Fruit fly (Drosophila melanogaster) whole organism, embryonic: Measurements from ENCODE around the gene CG15461.
A peak's percentile ranks its signal among the peaks of the same experiment; 100 is the strongest.

ENCODE experiments used
- Awh ChIP-seq: fragments of 200-800 bp; sonication (Bioruptor generic); IDR thresholded peaks from 2 replicates; pipeline ENCODE4, ENCODE4 v1.3.6; 2022; ENCODE audit warnings: missing biosample characterization, missing genetic modification characterization
- Bteb2 ChIP-seq: fragments of 200-800 bp; sonication (Bioruptor generic); optimal IDR thresholded peaks from 2 replicates; lab custom pipeline; 2016; ENCODE audit warnings: missing biosample characterization, missing genetic modification characterization
- CG10147 ChIP-seq: fragments of 200-800 bp; sonication (Bioruptor generic); optimal IDR thresholded peaks from 2 replicates; lab custom pipeline; 2019; ENCODE audit warnings: missing biosample characterization, mild to moderate bottlenecking, missing genetic modification characterization, moderate library complexity
- CG10366 ChIP-seq: fragments of 200-800 bp; sonication (Bioruptor generic); IDR thresholded peaks from 2 replicates; pipeline ENCODE4 v1.3.6; 2022; ENCODE audit warnings: missing biosample characterization, missing genetic modification characterization
- CG11504 ChIP-seq: fragments of 200-800 bp; sonication (Bioruptor generic); optimal IDR thresholded peaks from 3 replicates; lab custom pipeline; 2019; ENCODE audit warnings: missing biosample characterization, mild to moderate bottlenecking, missing genetic modification characterization, moderate library complexity
- CG13296 ChIP-seq: fragments of 200-800 bp; sonication (Bioruptor generic); optimal IDR thresholded peaks from 3 replicates; lab custom pipeline; 2018; ENCODE audit warnings: missing biosample characterization, mild to moderate bottlenecking, missing genetic modification characterization
- CG14710 ChIP-seq: fragments of 200-800 bp; sonication (Bioruptor generic); optimal IDR thresholded peaks from 3 replicates; lab custom pipeline; 2019; ENCODE audit warnings: missing biosample characterization, mild to moderate bottlenecking, missing genetic modification characterization, moderate library complexity
- CG17568 ChIP-seq: fragments of 200-800 bp; sonication (Bioruptor generic); optimal IDR thresholded peaks from 2 replicates; lab custom pipeline; 2018; ENCODE audit warnings: missing biosample characterization, mild to moderate bottlenecking, missing genetic modification characterization, moderate library complexity
- CG17829 ChIP-seq: fragments of 200-800 bp; optimal IDR thresholded peaks from 2 replicates; lab custom pipeline; 2019; ENCODE audit warnings: missing biosample characterization, mild to moderate bottlenecking, missing genetic modification characterization, moderate library complexity
- CG18262 ChIP-seq: fragments of 200-800 bp; optimal IDR thresholded peaks from 3 replicates; lab custom pipeline; 2019; ENCODE audit warnings: missing biosample characterization, mild to moderate bottlenecking, missing genetic modification characterization, moderate library complexity
- CG18599 ChIP-seq: fragments of 200-800 bp; sonication (Bioruptor generic); optimal IDR thresholded peaks from 3 replicates; lab custom pipeline; 2017; ENCODE audit warnings: missing biosample characterization, missing genetic modification characterization, mild to moderate bottlenecking, moderate library complexity, missing genetic modification reagents
- CG2120 ChIP-seq: fragments of 200-800 bp; sonication (Bioruptor generic); optimal IDR thresholded peaks from 3 replicates; lab custom pipeline; 2016; ENCODE audit warnings: missing biosample characterization, missing genetic modification characterization
- CG2199 ChIP-seq: fragments of 200-800 bp; sonication (Bioruptor generic); IDR thresholded peaks from 3 replicates; pipeline ENCODE4 v1.3.6; 2022; ENCODE audit warnings: missing biosample characterization, missing genetic modification characterization
- CG2202 ChIP-seq: fragments of 200-800 bp; sonication (Bioruptor generic); optimal IDR thresholded peaks from 2 replicates; lab custom pipeline; 2018; ENCODE audit warnings: missing biosample characterization, mild to moderate bottlenecking, missing genetic modification characterization
- CG2889 ChIP-seq: fragments of 200-800 bp; sonication (Bioruptor generic); IDR thresholded peaks from 3 replicates; pipeline ENCODE4 v1.3.6; 2022; ENCODE audit warnings: missing biosample characterization, missing genetic modification characterization
- CG32532 ChIP-seq: fragments of 200-800 bp; sonication (Bioruptor generic); IDR thresholded peaks from 2 replicates; pipeline ENCODE4 v1.3.6; 2022; ENCODE audit warnings: missing biosample characterization, missing genetic modification characterization
- CG32767 ChIP-seq: fragments of 200-800 bp; sonication (Bioruptor generic); IDR thresholded peaks from 2 replicates; pipeline ENCODE4 v1.3.6; 2022; ENCODE audit warnings: missing biosample characterization, missing genetic modification characterization
- CG4424 ChIP-seq: fragments of 200-800 bp; sonication (Bioruptor generic); optimal IDR thresholded peaks from 3 replicates; lab custom pipeline; 2016; ENCODE audit warnings: missing biosample characterization, missing genetic modification characterization
- CG5245 ChIP-seq: fragments of 200-800 bp; sonication (Bioruptor generic); optimal IDR thresholded peaks from 3 replicates; lab custom pipeline; 2016; ENCODE audit warnings: missing biosample characterization, missing genetic modification characterization
- CG5953 ChIP-seq: fragments of 200-800 bp; sonication (Bioruptor generic); IDR thresholded peaks from 2 replicates; pipeline ENCODE4 v1.3.6; 2022; ENCODE audit warnings: missing biosample characterization, missing genetic modification characterization
- Dfd ChIP-seq, 2 experiments: fragments of >200 bp; optimal IDR thresholded peaks; 2 replicates each; lab custom pipeline; 2017; ENCODE audit warnings: missing biosample characterization in 2 of 2, missing genetic modification characterization in 2 of 2
- Ets97D ChIP-seq: fragments of 200-800 bp; sonication (Bioruptor generic); optimal IDR thresholded peaks from 3 replicates; lab custom pipeline; 2016; ENCODE audit warnings: missing biosample characterization, missing genetic modification characterization
- MESR4 ChIP-seq: fragments of 200-800 bp; sonication (Bioruptor generic); optimal IDR thresholded peaks from 2 replicates; lab custom pipeline; 2018; ENCODE audit warnings: missing biosample characterization, mild to moderate bottlenecking, missing genetic modification characterization, moderate library complexity
- Meics ChIP-seq: fragments of 200-800 bp; sonication (Bioruptor generic); optimal IDR thresholded peaks from 2 replicates; lab custom pipeline; 2017; ENCODE audit warnings: missing biosample characterization, mild to moderate bottlenecking, missing genetic modification characterization
- Ravus ChIP-seq: fragments of 200-800 bp; sonication (Bioruptor generic); IDR thresholded peaks from 2 replicates; pipeline ENCODE4 v1.3.6; 2022; ENCODE audit warnings: missing biosample characterization, missing genetic modification characterization
- Spps ChIP-seq: fragments of 200-800 bp; sonication (Bioruptor generic); optimal IDR thresholded peaks from 2 replicates; lab custom pipeline; 2018; ENCODE audit warnings: missing biosample characterization, mild to moderate bottlenecking, missing genetic modification characterization
- Sry-β ChIP-seq: fragments of 200-800 bp; sonication (Bioruptor generic); optimal IDR thresholded peaks from 2 replicates; lab custom pipeline; 2018; ENCODE audit warnings: missing biosample characterization, mild to moderate bottlenecking, missing genetic modification characterization, moderate library complexity
- Xbp1 ChIP-seq: fragments of 200-800 bp; sonication (Bioruptor generic); optimal IDR thresholded peaks from 3 replicates; lab custom pipeline; 2016; ENCODE audit warnings: missing biosample characterization, mild to moderate bottlenecking, missing genetic modification characterization
- bbx ChIP-seq: fragments of 200-800 bp; sonication (Bioruptor generic); IDR thresholded peaks from 2 replicates; pipeline ENCODE4 v1.3.6; 2022; ENCODE audit warnings: missing biosample characterization, missing genetic modification characterization; ENCODE audit not compliant: partially characterized antibody
- bsh ChIP-seq, 2 experiments: fragments of 200-800 bp; sonication (Bioruptor generic); optimal IDR thresholded peaks; 2 replicates each; lab custom pipeline; 2017 to 2018; ENCODE audit warnings: mild to moderate bottlenecking in 2 of 2, missing biosample characterization in 2 of 2, missing genetic modification characterization in 2 of 2, moderate library complexity in 1 of 2
- caup ChIP-seq: fragments of 200-800 bp; sonication (Bioruptor generic); optimal IDR thresholded peaks from 3 replicates; lab custom pipeline; 2017; ENCODE audit warnings: missing biosample characterization, mild to moderate bottlenecking, missing genetic modification characterization, moderate library complexity; ENCODE audit not compliant: severe bottlenecking
- ewg ChIP-seq: fragments of 200-800 bp; sonication (Bioruptor generic); optimal IDR thresholded peaks from 3 replicates; lab custom pipeline; 2017; ENCODE audit warnings: mild to moderate bottlenecking, missing biosample characterization, missing genetic modification reagents, missing genetic modification characterization
- eyg ChIP-seq: fragments of 200-800 bp; sonication (Bioruptor generic); optimal IDR thresholded peaks from 3 replicates; lab custom pipeline; 2016; ENCODE audit warnings: missing biosample characterization, missing genetic modification characterization
- fu2 ChIP-seq: fragments of 200-800 bp; sonication (Bioruptor generic); optimal IDR thresholded peaks from 2 replicates; lab custom pipeline; 2016; ENCODE audit warnings: missing biosample characterization, missing genetic modification characterization
- grn ChIP-seq: fragments of 200-800 bp; sonication (Bioruptor generic); optimal IDR thresholded peaks from 3 replicates; lab custom pipeline; 2017; ENCODE audit warnings: missing biosample characterization, missing genetic modification characterization
- gro ChIP-seq: fragments of 200-800 bp; sonication (Bioruptor generic); optimal IDR thresholded peaks from 2 replicates; lab custom pipeline; 2016; ENCODE audit warnings: missing biosample characterization, missing genetic modification characterization
- ind ChIP-seq: fragments of 200-800 bp; sonication (Bioruptor generic); optimal IDR thresholded peaks from 3 replicates; lab custom pipeline; 2016; ENCODE audit warnings: missing biosample characterization, missing genetic modification characterization
- oc ChIP-seq: fragments of 200-800 bp; sonication (Bioruptor generic); optimal IDR thresholded peaks from 2 replicates; lab custom pipeline; 2018; ENCODE audit warnings: missing biosample characterization, mild to moderate bottlenecking, missing genetic modification characterization, moderate library complexity
- pho ChIP-seq: fragments of 200-800 bp; sonication (Bioruptor generic); optimal IDR thresholded peaks from 2 replicates; lab custom pipeline; 2016; ENCODE audit warnings: missing biosample characterization, missing genetic modification characterization
- pros ChIP-seq: fragments of 200-800 bp; sonication (Bioruptor generic); optimal IDR thresholded peaks from 3 replicates; lab custom pipeline; 2019; ENCODE audit warnings: missing biosample characterization, mild to moderate bottlenecking, missing genetic modification characterization, moderate library complexity
- repo ChIP-seq: fragments of 200-800 bp; sonication (Bioruptor generic); optimal IDR thresholded peaks from 2 replicates; lab custom pipeline; 2016; ENCODE audit warnings: missing biosample characterization, missing genetic modification characterization
- row ChIP-seq: fragments of 200-800 bp; sonication (Bioruptor generic); IDR thresholded peaks from 3 replicates; pipeline ENCODE4 v1.3.6; 2022; ENCODE audit warnings: missing biosample characterization, missing genetic modification characterization
- slp2 ChIP-seq: fragments of 200-800 bp; sonication (Bioruptor generic); optimal IDR thresholded peaks from 2 replicates; lab custom pipeline; 2016; ENCODE audit warnings: missing biosample characterization, missing genetic modification characterization
- zen ChIP-seq: fragments of 200-800 bp; sonication (Bioruptor generic); optimal IDR thresholded peaks from 3 replicates; lab custom pipeline; 2018; ENCODE audit warnings: missing biosample characterization, mild to moderate bottlenecking, missing genetic modification characterization, moderate library complexity

The CG15461 gene

DNA sequence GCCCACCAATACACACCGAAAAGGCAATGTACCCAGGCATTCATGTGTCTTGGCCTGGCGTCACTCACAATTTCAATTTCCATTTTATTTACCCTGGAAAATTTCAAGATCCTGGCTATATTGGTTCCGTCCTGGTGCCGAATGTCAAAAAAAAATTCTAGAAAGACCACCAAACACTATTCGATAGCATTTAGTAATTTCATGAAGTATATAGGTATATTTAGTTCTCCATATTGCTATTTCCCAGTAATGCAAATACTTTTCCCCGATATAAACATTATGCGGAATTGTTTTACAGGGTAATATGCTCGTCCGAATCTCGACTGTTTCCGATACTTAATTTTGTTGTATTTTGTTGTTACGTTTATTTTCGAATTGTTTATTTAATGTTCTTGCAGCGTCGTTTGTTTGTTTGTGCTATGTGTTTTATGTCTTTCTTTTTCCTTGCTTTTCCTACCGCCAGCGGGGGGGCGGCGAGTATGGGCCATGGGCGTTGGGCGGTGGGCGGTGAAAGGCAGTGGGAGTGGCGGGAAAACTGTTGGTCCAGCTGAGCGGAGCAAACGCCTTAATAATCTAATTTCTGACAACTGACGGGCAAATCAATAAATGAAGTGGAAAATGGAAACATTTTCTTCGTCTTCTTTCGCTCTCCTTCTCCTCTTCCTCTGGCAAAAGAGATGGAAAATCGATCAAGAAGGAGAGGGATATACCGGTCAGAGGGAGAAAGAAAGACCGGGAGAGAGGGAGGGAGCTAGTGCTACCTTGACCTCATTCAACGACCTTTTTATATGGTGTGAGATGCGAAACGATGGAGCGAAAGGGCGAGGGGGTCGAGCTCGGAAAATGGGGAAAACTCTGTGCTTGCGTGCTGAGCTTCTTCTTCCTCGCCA, 10.0 kb downstream of the CG15461 start (continued):
- TF ChIP-seq CG5245 (peak; percentile 39), CG5953 (no peak), CG2120 (peak; percentile 73), Meics (peak; percentile 57), CG2199 (GFP tag; lab: Robert Waterston, UW) (no peak), Ravus (GFP tag; lab: Robert Waterston, UW) (no peak; the same call in 1 of the 2 replicates), ind (GFP tag; lab: Kevin White, UChicago) (peak; percentile 57), CG11504 (tag; lab: Kevin White, UChicago) (peak; percentile 76), caup (peak; percentile 51), pho (GFP tag; lab: Kevin White, UChicago) (peak; percentile 44), gro (peak; percentile 2), CG17568 (GFP tag; lab: Kevin White, UChicago) (peak; percentile 14), Spps (tag; lab: Kevin White, UChicago) (peak; percentile 6), fu2 (peak; percentile 28), CG4424 (GFP tag; lab: Kevin White, UChicago) (peak; percentile 68), CG2889 (GFP tag; lab: Robert Waterston, UW) (no peak), CG32532 (GFP tag; lab: Robert Waterston, UW) (peak; percentile 35; the same call in 1 of the 2 replicates), zen (tag; lab: Kevin White, UChicago) (peak; percentile 10), Dfd (GFP tag; optimal IDR thresholded peaks at IDR 0.05; lab: Kevin White, UChicago) (peak in 1 of 2 experiments; percentile 18), row (GFP tag; lab: Robert Waterston, UW) (peak; percentile 92), bbx (GFP tag; lab: Robert Waterston, UW) (no peak), MESR4 (GFP tag; lab: Kevin White, UChicago) (no peak), Xbp1 (GFP tag; lab: Kevin White, UChicago) (peak; percentile 72), slp2 (GFP tag; lab: Kevin White, UChicago) (peak; percentile 18), eyg (GFP tag; lab: Kevin White, UChicago) (peak; percentile 12), bsh (GFP tag; optimal IDR thresholded peaks at IDR 0.05; lab: Kevin White, UChicago) (peak in 1 of 2 experiments; percentile 70), CG32767 (GFP tag; lab: Robert Waterston, UW) (no peak), CG17829 (tag; lab: Kevin White, UChicago) (peak; percentile 47), CG13296 (peak; percentile 20), CG2202 (tag; lab: Kevin White, UChicago) (peak; percentile 34), CG18599 (GFP tag; lab: Kevin White, UChicago) (peak; percentile 61), ewg (GFP tag; lab: Kevin White, UChicago) (peak; percentile 49), CG10366 (GFP tag; lab: Robert Waterston, UW) (peak; percentile 51; the same call in 1 of the 2 replicates)

DNA sequence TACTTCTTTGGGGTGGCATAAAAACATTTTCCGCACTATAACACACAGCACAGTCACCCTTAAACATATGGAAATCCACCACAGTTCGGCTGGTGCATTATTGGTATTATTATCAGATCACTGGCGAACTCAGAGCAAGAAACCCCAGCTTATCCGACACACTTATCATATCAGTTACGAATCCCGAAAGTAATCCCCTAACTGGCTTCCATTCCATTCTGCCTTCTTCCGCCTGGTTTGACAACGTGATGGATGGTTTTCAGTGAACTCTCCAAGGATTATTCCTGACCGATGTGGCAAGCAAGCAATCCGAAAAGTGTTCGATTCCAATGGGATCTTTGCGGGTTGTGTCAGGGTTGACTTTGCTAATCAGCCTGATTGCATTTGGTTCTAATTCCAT, 13.0 kb downstream of the CG15461 start:
- no peak for TF ChIP-seq CG10147 (GFP tag; lab: Kevin White, UChicago)
- 0 out of 3 replicates have a peak, but pooled peaks have one; percentile 57 for TF ChIP-seq CG2199 (GFP tag; lab: Robert Waterston, UW)
- no peak for TF ChIP-seq repo (GFP tag; lab: Kevin White, UChicago)
- TF ChIP-seq Awh, result no peak
- no peak for TF ChIP-seq CG14710 (tag; lab: Kevin White, UChicago)
- no peak for TF ChIP-seq Sry-β
- peak; percentile 7 for TF ChIP-seq grn (GFP tag; lab: Kevin White, UChicago)
- TF ChIP-seq Bteb2, result no peak
- TF ChIP-seq oc (tag; lab: Kevin White, UChicago), result peak; percentile 69
- TF ChIP-seq Ets97D (GFP tag; lab: Kevin White, UChicago), result no peak
- TF ChIP-seq CG18262 (tag; lab: Kevin White, UChicago), result no peak
- TF ChIP-seq pros (GFP tag; lab: Kevin White, UChicago), result peak; percentile 69
